Worm (Caenorhabditis elegans): ENCODE data around the gene Y38F1A.1.

Y38F1A.1 gene

DNA sequence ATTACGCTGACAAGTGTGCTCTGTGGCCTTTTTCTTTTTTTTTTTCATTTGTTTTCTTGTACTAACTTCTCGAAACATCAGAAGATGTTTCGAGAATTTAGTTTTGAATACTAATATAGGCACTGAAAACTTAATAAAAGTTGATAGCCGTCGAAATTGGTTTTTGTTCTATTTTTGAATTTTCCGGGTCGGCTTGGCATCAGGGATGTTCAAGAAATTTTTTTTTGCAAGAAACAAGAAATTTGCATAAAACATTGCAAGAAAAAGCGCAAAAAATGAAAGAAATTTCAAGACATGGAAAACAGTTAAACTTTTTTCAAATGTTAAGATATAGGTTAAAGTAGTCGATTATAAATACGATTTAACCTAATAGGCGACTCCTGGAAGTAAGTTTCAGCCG, 31.3 kb downstream of the Y38F1A.1 start (continued):
- peak; percentile 86 for TF ChIP-seq Y48G9A.11 (GFP tag; IDR thresholded peaks at IDR 0.05)

DNA sequence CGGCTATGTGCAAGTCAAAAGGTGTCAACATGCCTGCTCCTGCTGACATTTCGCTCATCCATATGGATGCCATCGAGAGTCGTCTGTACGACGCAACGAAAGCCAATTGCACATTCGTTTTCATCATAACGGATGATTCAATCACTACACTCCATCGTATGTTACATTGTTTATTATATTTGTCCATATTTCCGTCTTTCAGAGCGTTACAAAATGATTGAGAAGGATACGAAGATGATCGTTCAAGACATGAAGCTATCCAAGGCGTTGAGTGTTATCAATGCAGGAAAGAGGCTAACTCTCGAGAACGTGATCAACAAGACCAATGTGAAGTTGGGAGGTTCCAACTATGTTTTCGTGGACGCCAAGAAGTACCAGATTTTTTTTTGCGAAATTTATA, 33.1 kb downstream of the Y38F1A.1 start:
- TF ChIP-seq aly-2 (tag; optimal IDR thresholded peaks at IDR 0.05) (no peak), ztf-11 (tag; optimal IDR thresholded peaks at IDR 0.05) (no peak), unc-62 (GFP tag; optimal IDR thresholded peaks at IDR 0.05 in 1 of 2) (peak in 1 of 2 experiments; percentile 98), unc-62 (tag; optimal IDR thresholded peaks at IDR 0.05) (no peak), vab-7 (GFP tag; IDR thresholded peaks at IDR 0.05) (no peak)

DNA sequence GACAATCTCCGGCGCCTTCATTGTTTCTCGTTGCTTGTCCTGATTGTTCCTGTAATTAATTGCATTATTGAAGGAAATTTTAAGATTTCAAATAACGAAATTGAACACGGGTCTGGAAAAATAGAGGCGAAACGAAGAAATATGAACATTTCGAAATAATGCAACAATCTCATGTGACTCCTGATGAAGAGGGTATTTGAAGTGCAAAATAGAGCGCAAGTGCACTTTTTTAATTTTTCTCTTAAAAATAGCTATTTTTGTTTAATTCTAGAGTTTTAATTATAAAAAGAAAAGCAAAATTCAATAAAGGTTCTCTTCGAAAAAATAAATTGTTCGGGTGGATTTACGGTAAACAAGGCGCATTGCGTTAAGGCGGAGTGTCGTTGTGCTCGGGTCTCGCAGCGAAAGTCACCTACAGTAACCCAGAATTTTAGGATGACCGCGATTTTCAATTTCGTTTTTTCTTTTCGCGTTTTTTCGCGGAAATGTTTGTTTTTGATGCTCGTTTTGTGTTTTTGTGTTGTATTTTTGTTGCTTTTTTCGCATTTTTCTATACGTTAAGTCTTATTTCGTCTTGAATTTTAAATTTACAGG, 35.5 kb downstream of the Y38F1A.1 start, which contains the start of the genes F58G1.2 and wago-4:
F58G1.2 (minus strand) TSS at position 51 of the 594 bp plus-strand sequence.
wago-4 (plus strand) TSS at position 592 of the 594 bp plus-strand sequence.
- TF ChIP-seq egl-27 (tag; optimal IDR thresholded peaks at IDR 0.05), result no peak
- peak; percentile 72 for TF ChIP-seq unc-130 (GFP tag; optimal IDR thresholded peaks at IDR 0.05)
- no peak for TF ChIP-seq F37D6.2 (tag; optimal IDR thresholded peaks at IDR 0.05)
- TF ChIP-seq mes-2 (tag; optimal IDR thresholded peaks at IDR 0.05; ENCODE audit: poor library complexity, severe bottlenecking), result peak; percentile 56
- TF ChIP-seq ama-1 (optimal IDR thresholded peaks at IDR 0.05), result no peak
- TF ChIP-seq lin-13 (GFP tag; optimal IDR thresholded peaks at IDR 0.05), result peak; percentile 34
- TF ChIP-seq unc-62 (GFP tag; optimal IDR thresholded peaks at IDR 0.05 in 1 of 2), result no peak
- TF ChIP-seq unc-62 (tag; optimal IDR thresholded peaks at IDR 0.05), result no peak
- no peak for TF ChIP-seq zfp-3 (GFP tag; conservative IDR thresholded peaks at IDR 0.05)
- TF ChIP-seq Y48G9A.11 (GFP tag; IDR thresholded peaks at IDR 0.05), result peak; percentile 100
- peak in 1 of 2 experiments; percentile 87 for TF ChIP-seq lsy-2 (tag; optimal IDR thresholded peaks at IDR 0.05)
- peak; percentile 60 for TF ChIP-seq R02D3.7 (tag; optimal IDR thresholded peaks at IDR 0.05)
- no peak for TF ChIP-seq pha-4 (GFP tag; IDR thresholded peaks at IDR 0.05)
- TF ChIP-seq pha-4 (tag; optimal IDR thresholded peaks at IDR 0.05), result no peak
- no peak for TF ChIP-seq snpc-1.2 (GFP tag; IDR thresholded peaks at IDR 0.05)
- no peak for TF ChIP-seq arid-1 (GFP tag; conservative IDR thresholded peaks at IDR 0.05)
- peak; percentile 51; the same call in 1 of the 2 replicates for TF ChIP-seq lin-38 (GFP tag; IDR thresholded peaks at IDR 0.05)

DNA sequence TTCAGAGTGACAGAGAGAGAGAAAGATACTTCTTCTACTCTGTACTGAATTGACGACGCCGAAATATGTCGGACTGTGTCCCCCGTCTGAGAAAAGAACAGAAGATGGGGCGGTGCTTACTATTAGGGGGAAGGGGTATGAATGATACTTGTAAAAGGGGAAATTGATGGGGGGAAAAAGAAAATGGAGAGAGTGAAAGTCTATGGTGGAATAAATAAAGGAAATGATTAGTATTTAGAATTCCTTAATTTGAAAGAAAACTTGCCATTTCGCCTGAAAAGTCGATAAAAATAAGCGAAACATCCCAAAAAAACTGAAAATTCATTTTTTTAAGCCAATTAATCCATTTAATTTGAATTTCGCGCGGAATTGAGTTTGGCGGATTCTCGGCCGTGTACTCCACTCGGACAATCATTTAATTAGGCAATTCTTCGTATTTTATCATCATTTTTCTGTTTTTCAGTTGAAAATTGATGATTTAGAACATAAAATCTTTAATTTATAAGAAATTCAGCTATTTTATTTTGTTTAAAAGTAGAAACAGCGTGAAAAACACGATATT, 40.0 kb downstream of the Y38F1A.1 start, which contains the start of gene F35C5.12:
F35C5.12 (minus strand) TSS at position 51 of the 562 bp plus-strand sequence.
- TF ChIP-seq unc-130 (GFP tag; optimal IDR thresholded peaks at IDR 0.05) (peak; percentile 36), madf-9 (GFP tag; conservative IDR thresholded peaks at IDR 0.05) (no peak), dmd-9 (GFP tag; IDR thresholded peaks at IDR 0.05) (0 out of 2 replicates have a peak, but pooled peaks have one; percentile 44), dve-1 (tag; optimal IDR thresholded peaks at IDR 0.05; ENCODE audit: insufficient read depth) (peak; percentile 12), Y75B8A.6 (GFP tag; IDR thresholded peaks at IDR 0.05) (no peak), hlh-30 (tag; optimal IDR thresholded peaks at IDR 0.05; ENCODE audit: insufficient read depth) (no peak), tag-97 (GFP tag; IDR thresholded peaks at IDR 0.05) (no peak), aly-2 (tag; optimal IDR thresholded peaks at IDR 0.05) (no peak), vab-7 (GFP tag; IDR thresholded peaks at IDR 0.05) (no peak), daf-16 (GFP tag; optimal IDR thresholded peaks at IDR 0.05) (no peak), daf-16 (tag; optimal IDR thresholded peaks at IDR 0.05) (no peak), dpl-1 (GFP tag; optimal IDR thresholded peaks at IDR 0.05) (peak; percentile 93), pha-4 (GFP tag; IDR thresholded peaks at IDR 0.05) (no peak), pha-4 (tag; optimal IDR thresholded peaks at IDR 0.05) (no peak), fos-1 (tag; optimal IDR thresholded peaks at IDR 0.05) (no peak), unc-39 (tag; optimal IDR thresholded peaks at IDR 0.05) (no peak), duxl-1 (tag; optimal IDR thresholded peaks at IDR 0.05; ENCODE audit: poor library complexity) (peak; percentile 10), skn-1 (tag; optimal IDR thresholded peaks at IDR 0.05) (no peak), F37D6.2 (tag; optimal IDR thresholded peaks at IDR 0.05) (no peak), Y5F2A.4 (GFP tag; optimal IDR thresholded peaks at IDR 0.05) (no peak), hmg-1.1 (GFP tag; IDR thresholded peaks at IDR 0.05) (no peak), ces-1 (GFP tag; optimal IDR thresholded peaks at IDR 0.05) (no peak), R02D3.7 (tag; optimal IDR thresholded peaks at IDR 0.05) (no peak), daf-12 (tag; optimal IDR thresholded peaks at IDR 0.05) (no peak), ztf-11 (tag; optimal IDR thresholded peaks at IDR 0.05) (no peak), Y48G9A.11 (GFP tag; IDR thresholded peaks at IDR 0.05) (peak; percentile 85), dmd-8 (GFP tag; IDR thresholded peaks at IDR 0.05) (no peak), Y105C5A.15 (GFP tag; IDR thresholded peaks at IDR 0.05) (no peak), ZK337.2 (GFP tag; IDR thresholded peaks at IDR 0.05) (peak; percentile 50; the same call in 1 of the 2 replicates), mxl-2 (GFP tag; conservative IDR thresholded peaks at IDR 0.05) (no peak), lsy-2 (tag; optimal IDR thresholded peaks at IDR 0.05) (no peak), hlh-11 (tag; optimal IDR thresholded peaks at IDR 0.05) (no peak), nhr-28 (tag; optimal IDR thresholded peaks at IDR 0.05) (no peak)

Measured in whole organism, L4 larva.